Worm (Caenorhabditis elegans) whole organism, early embryonic: ENCODE data around the gene F58A3.4.

ENCODE experiments used
- B0310.2 ChIP-seq: sonication (generic microtip); optimal IDR thresholded peaks from 2 replicates; lab custom pipeline; 2016; ENCODE audit warnings: mild to moderate bottlenecking, missing genetic modification characterization, missing compliant biosample characterization
- F13C5.2 ChIP-seq: sonication (generic microtip); optimal IDR thresholded peaks from 2 replicates; lab custom pipeline; 2017; ENCODE audit warnings: mild to moderate bottlenecking, missing genetic modification characterization, inconsistent platforms, missing compliant biosample characterization
- aly-1 ChIP-seq: sonication (generic microtip); optimal IDR thresholded peaks from 2 replicates; lab custom pipeline; 2016; ENCODE audit warnings: missing genetic modification characterization, missing compliant biosample characterization
- ama-1 ChIP-seq: fragments of 150-350 bp; optimal IDR thresholded peaks from 2 replicates; lab custom pipeline; 2014
- ceh-13 ChIP-seq: fragments of 200-800 bp; sonication (Bioruptor generic); optimal IDR thresholded peaks from 2 replicates; lab custom pipeline; 2018; ENCODE audit warnings: mild to moderate bottlenecking, missing genetic modification characterization, missing compliant biosample characterization
- ceh-36 ChIP-seq: sonication (generic microtip); optimal IDR thresholded peaks from 2 replicates; lab custom pipeline; 2016; ENCODE audit warnings: missing genetic modification characterization, inconsistent platforms, missing compliant biosample characterization
- ets-7 ChIP-seq: sonication (generic microtip); optimal IDR thresholded peaks from 2 replicates; lab custom pipeline; 2016; ENCODE audit warnings: missing genotype, missing genetic modification characterization, missing compliant biosample characterization
- flt-1 ChIP-seq: fragments of 200-800 bp; sonication (Bioruptor generic); IDR thresholded peaks from 2 replicates; pipeline ENCODE4 v1.3.6; 2022; ENCODE audit warnings: missing genetic modification characterization, missing compliant biosample characterization
- hmbx-1 ChIP-seq: sonication (generic microtip); optimal IDR thresholded peaks from 2 replicates; lab custom pipeline; 2016; ENCODE audit warnings: mild to moderate bottlenecking, missing genetic modification characterization, missing compliant biosample characterization
- hmg-4 ChIP-seq: fragments of 200-800 bp; sonication (Bioruptor generic); optimal IDR thresholded peaks from 2 replicates; lab custom pipeline; 2018; ENCODE audit warnings: mild to moderate bottlenecking, missing genetic modification characterization, missing compliant biosample characterization
- hnd-1 ChIP-seq: sonication (generic microtip); optimal IDR thresholded peaks from 2 replicates; lab custom pipeline; 2016; ENCODE audit warnings: missing genetic modification characterization, missing compliant biosample characterization
- pes-1 ChIP-seq: fragments of 200-800 bp; sonication (Bioruptor generic); IDR thresholded peaks from 2 replicates; pipeline ENCODE4 v1.3.6; 2022; ENCODE audit warnings: missing genetic modification reagents, missing genetic modification characterization, missing compliant biosample characterization
- scrt-1 ChIP-seq: fragments of 200-800 bp; sonication (Bioruptor generic); IDR thresholded peaks from 2 replicates; pipeline ENCODE4 v1.3.6; 2022; ENCODE audit warnings: missing genetic modification characterization, missing compliant biosample characterization
- sea-1 ChIP-seq: fragments of 200-800 bp; sonication (Bioruptor generic); conservative IDR thresholded peaks from 2 replicates; pipeline ENCODE4 v1.3.6; 2022; ENCODE audit warnings: missing genetic modification characterization, missing compliant biosample characterization
- tbx-11 ChIP-seq: fragments of 200-800 bp; sonication (Bioruptor generic); IDR thresholded peaks from 2 replicates; pipeline ENCODE4 v1.3.6; 2022; ENCODE audit warnings: missing genetic modification characterization, missing compliant biosample characterization
- tbx-37 ChIP-seq: fragments of 200-800 bp; sonication (Bioruptor generic); conservative IDR thresholded peaks from 2 replicates; pipeline ENCODE4 v1.3.6; 2022; ENCODE audit warnings: missing genetic modification reagents, missing genetic modification characterization, missing compliant biosample characterization
- tra-4 ChIP-seq: sonication (generic microtip); optimal IDR thresholded peaks from 2 replicates; lab custom pipeline; 2017; ENCODE audit warnings: missing genetic modification characterization, missing compliant biosample characterization

F58A3.4 gene

ce11 chrX:10990855-10991176 lies 19.6 kb downstream of the F58A3.4 start:
- no peak for TF ChIP-seq aly-1
- TF ChIP-seq tbx-11, result no peak
- TF ChIP-seq scrt-1 (GFP tag; lab: Robert Waterston, UW), result no peak
- no peak for TF ChIP-seq ets-7 (tag; lab: Kevin White, UChicago)
- no peak for TF ChIP-seq hmbx-1 (tag; lab: Kevin White, UChicago)
- no peak for TF ChIP-seq F13C5.2 (tag; lab: Kevin White, UChicago)
- TF ChIP-seq pes-1 (GFP tag; lab: Robert Waterston, UW), result no peak

DNA sequence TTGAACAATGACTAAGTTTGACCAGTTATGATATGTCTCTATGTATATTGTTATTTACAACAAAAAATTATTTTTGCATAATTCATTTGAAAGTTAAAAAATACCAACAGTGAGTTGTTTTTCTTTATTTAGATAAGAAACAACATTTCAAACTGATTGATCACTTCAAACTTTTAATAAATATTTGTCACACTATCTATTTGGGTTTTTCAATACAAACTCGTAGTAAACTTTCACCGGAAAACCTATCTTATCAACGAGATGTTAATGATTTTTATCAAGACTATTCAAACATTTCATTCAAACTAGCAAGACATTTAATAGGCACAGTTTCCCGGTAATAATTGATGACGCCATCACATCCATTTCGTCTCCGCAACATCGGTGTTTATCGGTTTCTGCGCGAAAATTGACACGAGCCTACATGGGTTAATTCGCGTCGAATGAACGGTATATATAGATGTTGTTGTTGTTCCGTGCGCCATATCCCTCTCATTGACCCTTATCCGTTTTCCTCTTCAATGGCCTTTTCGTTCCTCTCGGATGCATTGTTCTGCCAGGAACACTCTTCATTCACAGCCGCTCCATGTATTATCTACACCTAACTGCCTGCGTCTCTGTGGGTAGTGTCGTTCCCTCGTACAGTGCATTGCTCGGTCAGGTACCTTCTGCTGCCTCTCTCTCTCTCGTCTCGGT lies 20.2 kb downstream of the F58A3.4 start:
- TF ChIP-seq tbx-11 (no peak), F13C5.2 (tag; lab: Kevin White, UChicago) (no peak), flt-1 (GFP tag; lab: Robert Waterston, UW) (0 out of 2 replicates have a peak, but pooled peaks have one; percentile 3)

DNA sequence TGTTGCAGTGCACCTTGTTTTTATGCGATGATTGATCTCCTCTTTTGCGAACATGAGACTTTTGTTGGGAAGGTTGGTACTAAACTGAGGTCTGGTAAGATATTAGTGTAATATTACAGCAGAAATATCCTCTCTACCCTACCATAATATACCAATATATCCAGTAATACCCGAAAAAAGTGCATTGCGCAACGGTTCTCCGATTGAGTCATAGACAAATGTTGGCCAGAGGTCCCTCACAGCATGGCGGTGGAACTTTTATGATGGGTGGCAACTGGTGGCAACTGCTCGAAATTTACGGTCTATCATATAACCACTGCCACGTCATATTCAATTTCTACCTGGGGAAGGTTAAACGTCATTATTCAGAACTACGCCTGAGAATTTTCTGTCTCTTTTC lies 21.2 kb downstream of the F58A3.4 start:
- TF ChIP-seq sea-1 (GFP tag; lab: Robert Waterston, UW) (no peak), scrt-1 (GFP tag; lab: Robert Waterston, UW) (0 out of 2 replicates have a peak, but pooled peaks have one; percentile 12)

- no peak for TF ChIP-seq ceh-13 (GFP tag; lab: Kevin White, UChicago)
- no peak for TF ChIP-seq hnd-1 (tag; lab: Kevin White, UChicago)
- no peak for TF ChIP-seq sea-1 (GFP tag; lab: Robert Waterston, UW)
- TF ChIP-seq flt-1 (GFP tag; lab: Robert Waterston, UW), result no peak
- no peak for TF ChIP-seq ama-1
- no peak for TF ChIP-seq tra-4 (tag; lab: Kevin White, UChicago)
- TF ChIP-seq scrt-1 (GFP tag; lab: Robert Waterston, UW), result no peak
- no peak for TF ChIP-seq hmbx-1 (tag; lab: Kevin White, UChicago)
Measured at ce11 chrX:10982051-10982450, 28.4 kb downstream of the F58A3.4 start, which contains the start of gene ver-4. TSS of gene ver-4 (plus strand) at chrX:10982351.

DNA sequence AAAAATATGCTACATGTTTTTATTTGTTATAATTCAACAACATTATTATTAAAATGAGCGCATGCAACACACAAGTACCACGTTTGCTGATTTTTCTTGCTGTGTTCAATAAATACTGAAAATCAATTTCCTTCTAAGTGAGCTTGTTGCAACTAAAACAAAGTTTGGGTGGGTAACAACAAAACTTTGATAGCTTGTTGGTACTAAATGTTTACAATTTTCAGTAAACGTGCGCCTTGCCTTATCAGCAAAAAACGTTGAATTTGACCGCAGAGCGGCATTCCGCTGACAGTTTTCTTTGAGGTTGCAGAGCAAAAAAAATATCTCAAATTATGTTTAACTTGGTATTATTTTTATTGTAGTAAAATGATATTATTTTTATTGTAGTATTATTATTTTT lies 29.1 kb downstream of the F58A3.4 start:
- TF ChIP-seq pes-1 (GFP tag; lab: Robert Waterston, UW) (no peak), sea-1 (GFP tag; lab: Robert Waterston, UW) (no peak), tbx-11 (no peak), aly-1 (no peak), F13C5.2 (tag; lab: Kevin White, UChicago) (no peak), hmg-4 (GFP tag; lab: Kevin White, UChicago) (no peak), scrt-1 (GFP tag; lab: Robert Waterston, UW) (no peak), B0310.2 (tag; lab: Kevin White, UChicago) (no peak), tbx-37 (GFP tag; lab: Robert Waterston, UW) (no peak), hmbx-1 (tag; lab: Kevin White, UChicago) (no peak), hnd-1 (tag; lab: Kevin White, UChicago) (no peak), ceh-36 (tag; lab: Kevin White, UChicago) (no peak), flt-1 (GFP tag; lab: Robert Waterston, UW) (no peak), tra-4 (tag; lab: Kevin White, UChicago) (no peak)

DNA sequence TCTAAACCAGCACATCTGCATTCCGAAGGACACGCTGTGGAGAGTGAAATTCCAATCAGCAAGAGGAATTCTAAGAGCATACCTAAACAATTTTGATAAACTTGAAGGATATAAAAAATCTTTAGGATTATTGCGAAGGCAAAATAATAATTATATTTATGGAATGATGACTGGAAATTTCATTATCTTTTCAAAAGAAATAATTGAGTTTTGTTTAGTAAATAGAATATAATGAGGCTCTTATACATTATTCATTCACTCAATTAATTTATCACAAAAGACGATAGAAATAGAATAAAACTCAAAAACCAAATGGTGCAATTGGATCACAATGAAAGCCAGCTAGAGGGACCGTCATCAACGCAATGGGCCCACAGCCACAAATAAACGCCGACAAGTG lies 31.3 kb downstream of the F58A3.4 start, which contains the start of gene pxn-2:
Gene pxn-2 (minus strand): TSS at position 101 of the 400 bp plus-strand sequence.
- TF ChIP-seq sea-1 (GFP tag; lab: Robert Waterston, UW) (no peak), F13C5.2 (tag; lab: Kevin White, UChicago) (no peak), tbx-11 (no peak), ets-7 (tag; lab: Kevin White, UChicago) (no peak), pes-1 (GFP tag; lab: Robert Waterston, UW) (no peak), tbx-37 (GFP tag; lab: Robert Waterston, UW) (no peak), scrt-1 (GFP tag; lab: Robert Waterston, UW) (no peak), aly-1 (no peak), hnd-1 (tag; lab: Kevin White, UChicago) (no peak), ceh-13 (GFP tag; lab: Kevin White, UChicago) (no peak), hmg-4 (GFP tag; lab: Kevin White, UChicago) (no peak), ama-1 (no peak), hmbx-1 (tag; lab: Kevin White, UChicago) (no peak), B0310.2 (tag; lab: Kevin White, UChicago) (no peak)

- TF ChIP-seq tra-4 (tag; lab: Kevin White, UChicago) (no peak), ceh-13 (GFP tag; lab: Kevin White, UChicago) (no peak), sea-1 (GFP tag; lab: Robert Waterston, UW) (no peak), ceh-36 (tag; lab: Kevin White, UChicago) (no peak), ama-1 (no peak), tbx-37 (GFP tag; lab: Robert Waterston, UW) (no peak), B0310.2 (tag; lab: Kevin White, UChicago) (no peak), pes-1 (GFP tag; lab: Robert Waterston, UW) (no peak), ets-7 (tag; lab: Kevin White, UChicago) (no peak), aly-1 (no peak), tbx-11 (no peak), flt-1 (GFP tag; lab: Robert Waterston, UW) (no peak), scrt-1 (GFP tag; lab: Robert Waterston, UW) (no peak), hmbx-1 (tag; lab: Kevin White, UChicago) (no peak), hnd-1 (tag; lab: Kevin White, UChicago) (no peak), hmg-4 (GFP tag; lab: Kevin White, UChicago) (no peak), F13C5.2 (tag; lab: Kevin White, UChicago) (no peak)
Measured at ce11 chrX:10976447-10977196, 33.8 kb downstream of the F58A3.4 start.
